Worm (Caenorhabditis elegans) whole organism, late embryonic: ENCODE data around the gene F20A1.4.

ENCODE experiments used
- C08G9.2 ChIP-seq: sonication (generic microtip); optimal IDR thresholded peaks from 2 replicates; lab custom pipeline; 2016; ENCODE audit warnings: mild to moderate bottlenecking, missing genetic modification characterization, moderate library complexity, missing compliant biosample characterization
- C38D4.7 ChIP-seq: fragments of 200-800 bp; sonication (Bioruptor generic); optimal IDR thresholded peaks from 2 replicates; lab custom pipeline; 2018; ENCODE audit warnings: mild to moderate bottlenecking, missing genetic modification characterization, moderate library complexity, missing compliant biosample characterization
- K09A11.1 ChIP-seq: sonication (generic microtip); optimal IDR thresholded peaks from 2 replicates; lab custom pipeline; 2017; ENCODE audit warnings: antibody characterized with exemption, mild to moderate bottlenecking, missing genetic modification characterization, missing compliant biosample characterization; ENCODE audit not compliant: insufficient read depth
- Y22D7AL.16 ChIP-seq: sonication (generic microtip); optimal IDR thresholded peaks from 2 replicates; lab custom pipeline; 2016; ENCODE audit warnings: missing genetic modification characterization, missing compliant biosample characterization
- ceh-14 ChIP-seq: sonication (generic microtip); optimal IDR thresholded peaks from 2 replicates; lab custom pipeline; 2016; ENCODE audit warnings: missing genotype, missing genetic modification characterization, missing compliant biosample characterization
- ceh-18 ChIP-seq: sonication (generic microtip); optimal IDR thresholded peaks from 2 replicates; lab custom pipeline; 2016; ENCODE audit warnings: missing genetic modification characterization, missing compliant biosample characterization
- ceh-19 ChIP-seq: fragments of 200-800 bp; sonication (Bioruptor generic); optimal IDR thresholded peaks from 2 replicates; lab custom pipeline; 2018; ENCODE audit warnings: mild to moderate bottlenecking, missing genetic modification characterization, missing compliant biosample characterization
- ceh-2 ChIP-seq: sonication (generic microtip); optimal IDR thresholded peaks from 2 replicates; lab custom pipeline; 2016; ENCODE audit warnings: missing genotype, missing genetic modification characterization, missing compliant biosample characterization
- ceh-22 ChIP-seq: sonication (generic microtip); optimal IDR thresholded peaks from 2 replicates; lab custom pipeline; 2017; ENCODE audit warnings: missing biosample characterization, missing genetic modification characterization
- ceh-24 ChIP-seq: sonication (generic microtip); optimal IDR thresholded peaks from 2 replicates; lab custom pipeline; 2016; ENCODE audit warnings: mild to moderate bottlenecking, missing genetic modification characterization, missing compliant biosample characterization
- ceh-31 ChIP-seq: sonication (generic microtip); optimal IDR thresholded peaks from 2 replicates; lab custom pipeline; 2016; ENCODE audit warnings: missing genetic modification characterization, missing compliant biosample characterization
- ceh-45 ChIP-seq: fragments of 200-800 bp; sonication (Bioruptor generic); IDR thresholded peaks from 2 replicates; pipeline ENCODE4 v1.3.6; 2022; ENCODE audit warnings: missing genetic modification reagents, missing genetic modification characterization, missing compliant biosample characterization
- elt-2 ChIP-seq: sonication (generic microtip); optimal IDR thresholded peaks from 2 replicates; lab custom pipeline; 2016; ENCODE audit warnings: missing genetic modification reagents, missing genetic modification characterization, missing compliant biosample characterization
- ets-4 ChIP-seq: sonication (generic microtip); optimal IDR thresholded peaks from 2 replicates; lab custom pipeline; 2016; ENCODE audit warnings: missing genetic modification characterization, missing compliant biosample characterization
- eyg-1 ChIP-seq: sonication (generic microtip); optimal IDR thresholded peaks from 2 replicates; lab custom pipeline; 2016; ENCODE audit warnings: missing genotype, missing genetic modification characterization, missing compliant biosample characterization
- hlh-15 ChIP-seq: sonication (generic microtip); optimal IDR thresholded peaks from 2 replicates; lab custom pipeline; 2016; ENCODE audit warnings: missing genetic modification characterization, missing compliant biosample characterization
- hlh-30 ChIP-seq: sonication (generic microtip); optimal IDR thresholded peaks from 2 replicates; lab custom pipeline; 2017; ENCODE audit warnings: antibody characterized with exemption, missing genetic modification characterization, missing compliant biosample characterization; ENCODE audit not compliant: insufficient read depth
- lim-6 ChIP-seq: sonication (generic microtip); optimal IDR thresholded peaks from 2 replicates; lab custom pipeline; 2016; ENCODE audit warnings: missing genetic modification characterization, missing compliant biosample characterization
- madf-2 ChIP-seq: sonication (generic microtip); optimal IDR thresholded peaks from 2 replicates; lab custom pipeline; 2017; ENCODE audit warnings: missing genetic modification characterization, missing compliant biosample characterization
- mec-3 ChIP-seq: sonication (generic microtip); optimal IDR thresholded peaks from 2 replicates; lab custom pipeline; 2016; ENCODE audit warnings: borderline replicate concordance, missing genetic modification characterization, missing compliant biosample characterization
- nfya-1 ChIP-seq: sonication (generic microtip); optimal IDR thresholded peaks from 2 replicates; lab custom pipeline; 2017; ENCODE audit warnings: missing genetic modification characterization, mild to moderate bottlenecking, missing compliant biosample characterization, antibody characterized with exemption, moderate library complexity
- nhr-11 ChIP-seq: fragments of 150-350 bp; optimal IDR thresholded peaks from 2 replicates; lab custom pipeline; 2014; ENCODE audit warnings: missing biosample characterization, missing genetic modification characterization
- odd-2 ChIP-seq: sonication (generic microtip); optimal IDR thresholded peaks from 2 replicates; lab custom pipeline; 2017; ENCODE audit warnings: antibody characterized with exemption, mild to moderate bottlenecking, missing genetic modification characterization, missing compliant biosample characterization
- pag-3 ChIP-seq: sonication (generic microtip); optimal IDR thresholded peaks from 2 replicates; lab custom pipeline; 2016; ENCODE audit warnings: missing compliant biosample characterization, missing genetic modification characterization, borderline replicate concordance
- pha-4 ChIP-seq: fragments of 150-350 bp; optimal IDR thresholded peaks from 2 replicates; lab custom pipeline; 2018; ENCODE audit warnings: missing biosample characterization, missing genetic modification reagents, missing genetic modification characterization
- pqm-1 ChIP-seq: sonication (generic microtip); optimal IDR thresholded peaks from 2 replicates; lab custom pipeline; 2016; ENCODE audit warnings: missing genetic modification characterization, missing compliant biosample characterization
- pros-1 ChIP-seq: fragments of 150-350 bp; optimal IDR thresholded peaks from 2 replicates; lab custom pipeline; 2014; ENCODE audit warnings: missing biosample characterization, missing genetic modification reagents, missing genetic modification characterization
- rnt-1 ChIP-seq: sonication (generic microtip); optimal IDR thresholded peaks from 2 replicates; lab custom pipeline; 2016; ENCODE audit warnings: missing genetic modification characterization, missing compliant biosample characterization
- sdc-2 ChIP-seq: sonication (generic microtip); optimal IDR thresholded peaks from 2 replicates; lab custom pipeline; 2016; ENCODE audit warnings: missing genotype, missing genetic modification characterization, missing compliant biosample characterization
- sox-4 ChIP-seq: sonication (generic microtip); optimal IDR thresholded peaks from 2 replicates; lab custom pipeline; 2017; ENCODE audit warnings: mild to moderate bottlenecking, missing genetic modification characterization, inconsistent platforms, missing compliant biosample characterization
- unc-55 ChIP-seq: sonication (generic microtip); optimal IDR thresholded peaks from 2 replicates; lab custom pipeline; 2017; ENCODE audit warnings: missing biosample characterization, missing genetic modification reagents, missing genetic modification characterization

Gene F20A1.4

DNA sequence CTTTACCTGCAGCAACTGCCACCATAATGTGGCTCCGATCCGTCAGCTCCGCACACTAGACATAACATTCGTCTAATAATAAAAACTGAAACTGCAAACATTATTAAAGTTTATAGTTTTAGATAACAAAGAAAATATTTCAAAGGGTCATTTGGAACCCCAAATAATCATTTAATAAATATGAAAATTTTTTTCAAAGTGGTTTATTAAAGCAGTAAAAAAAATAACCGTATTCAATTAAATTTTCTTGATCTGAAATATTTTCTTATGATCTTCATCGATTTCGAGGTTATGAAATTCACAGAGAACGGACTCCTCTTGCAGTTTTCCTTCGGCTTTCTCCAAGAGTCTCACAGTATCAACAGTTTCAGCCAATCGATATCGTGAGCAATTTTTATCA is 35.7 kb downstream of the F20A1.4 start, which contains the start of gene nhr-163:
Gene nhr-163, minus strand, starts transcription at position 101 of the 400 bp plus-strand sequence.
- no peak for TF ChIP-seq sdc-2 (tag; lab: Kevin White, UChicago)
- TF ChIP-seq lim-6 (tag; lab: Kevin White, UChicago): no peak
- TF ChIP-seq sox-4 (tag; lab: Kevin White, UChicago): no peak
- TF ChIP-seq mec-3 (tag; lab: Kevin White, UChicago): no peak
- no peak for TF ChIP-seq pha-4
- TF ChIP-seq madf-2 (tag; lab: Kevin White, UChicago): no peak
- TF ChIP-seq C08G9.2 (tag; lab: Kevin White, UChicago): no peak
- no peak for TF ChIP-seq ceh-14 (tag; lab: Kevin White, UChicago)
- no peak for TF ChIP-seq ets-4
- no peak for TF ChIP-seq pag-3 (tag; lab: Kevin White, UChicago)

DNA sequence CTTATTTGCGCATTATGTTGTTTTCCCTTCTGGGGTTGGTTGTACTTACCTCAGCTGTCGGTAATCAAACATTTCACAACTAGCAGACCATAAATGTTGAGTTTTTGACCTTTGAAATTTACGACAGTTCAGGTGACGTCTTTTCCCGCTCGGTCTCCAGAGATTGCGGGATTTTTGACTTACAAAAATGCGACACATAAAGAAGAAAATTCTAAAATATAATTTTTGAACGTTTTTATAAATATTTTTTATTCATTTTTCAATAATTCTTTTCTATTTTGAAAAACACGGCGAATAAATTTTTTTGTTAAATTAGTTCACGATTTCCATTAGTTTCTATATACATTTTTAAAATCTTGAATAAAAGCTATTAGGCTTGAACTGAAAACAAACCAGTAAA is 38.9 kb downstream of the F20A1.4 start, which contains the start of gene nhr-161:
Gene nhr-161, minus strand, starts transcription at position 101 of the 400 bp plus-strand sequence.
- TF ChIP-seq eyg-1 (tag; lab: Kevin White, UChicago) (no peak), ceh-22 (no peak), elt-2 (tag; lab: Kevin White, UChicago) (no peak), C38D4.7 (GFP tag; lab: Kevin White, UChicago) (no peak), pag-3 (tag; lab: Kevin White, UChicago) (no peak), ceh-2 (tag; lab: Kevin White, UChicago) (no peak)

DNA sequence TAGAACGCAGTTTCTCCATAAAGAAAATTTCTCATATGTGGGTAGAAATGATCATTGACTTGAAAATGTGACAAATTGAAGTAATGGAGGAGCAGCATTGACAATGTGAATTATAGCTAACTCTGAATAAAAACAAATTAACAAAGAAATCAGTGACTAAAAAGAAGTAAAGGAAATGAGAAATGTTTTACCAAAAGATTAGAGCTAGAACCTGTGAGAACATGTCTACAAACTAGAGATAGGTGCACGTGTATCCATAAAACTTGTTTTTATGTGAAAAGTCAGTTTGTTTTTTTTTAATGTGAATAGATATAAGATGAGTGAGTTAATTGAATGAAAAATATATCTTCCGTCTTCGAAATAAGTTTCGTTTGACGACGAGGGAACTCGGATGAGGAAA is 42.7 kb downstream of the F20A1.4 start, which contains the start of gene sre-12:
Gene sre-12, minus strand, starts transcription at position 101 of the 400 bp plus-strand sequence.
- TF ChIP-seq nfya-1 (tag; lab: Kevin White, UChicago): no peak
- no peak for TF ChIP-seq hlh-15 (tag; lab: Kevin White, UChicago)
- TF ChIP-seq sox-4 (tag; lab: Kevin White, UChicago): no peak
- TF ChIP-seq, all 69 proteins: peak for 0

DNA sequence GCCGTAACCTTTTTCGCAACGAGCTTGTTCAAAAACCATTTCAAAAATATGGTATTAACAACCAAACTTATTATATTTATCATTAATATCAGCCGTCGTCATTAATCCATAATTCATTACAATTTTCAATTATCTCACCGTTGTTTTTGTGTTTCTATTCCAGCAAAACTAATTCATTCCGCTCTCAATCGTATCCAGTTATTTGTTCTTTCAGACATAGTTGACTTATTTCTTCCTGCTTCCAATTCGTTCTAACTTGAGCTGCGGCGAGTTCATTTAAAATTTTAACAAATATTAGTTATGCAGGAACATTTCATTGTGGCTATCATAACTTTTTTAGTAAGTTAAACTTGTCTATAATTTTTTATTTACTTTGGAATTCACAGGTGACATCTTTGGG is 45.6 kb downstream of the F20A1.4 start, which contains the start of gene srx-16:
Gene srx-16, plus strand, starts transcription at position 301 of the 400 bp plus-strand sequence.
- TF ChIP-seq rnt-1 (no peak), nfya-1 (tag; lab: Kevin White, UChicago) (no peak), Y22D7AL.16 (tag; lab: Kevin White, UChicago) (no peak), odd-2 (tag; lab: Kevin White, UChicago) (no peak)
- TF ChIP-seq, all 69 proteins: peak for 0

DNA sequence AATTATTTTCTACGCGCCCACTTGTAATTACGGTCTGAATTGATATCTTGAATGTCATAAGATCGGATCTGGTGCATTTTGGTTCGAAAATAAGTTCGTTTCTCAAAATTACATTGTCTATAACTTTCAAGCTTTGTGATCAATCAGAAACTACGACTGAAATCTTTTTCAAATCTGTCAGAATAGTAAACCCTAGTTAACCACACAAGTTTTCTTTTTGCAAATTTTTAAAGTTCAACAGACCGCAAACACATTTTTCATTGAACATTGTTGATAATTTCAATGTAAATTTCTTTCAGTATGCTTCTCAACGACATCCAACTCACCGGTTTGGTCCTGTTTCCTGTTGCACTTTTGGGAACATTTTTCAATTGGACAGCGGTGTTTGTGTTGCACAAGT is 50.1 kb downstream of the F20A1.4 start, which contains the start of gene srx-59:
Gene srx-59, plus strand, starts transcription at position 301 of the 400 bp plus-strand sequence.
- TF ChIP-seq ceh-22 (no peak), elt-2 (tag; lab: Kevin White, UChicago) (no peak), ceh-24 (tag; lab: Kevin White, UChicago) (no peak), pqm-1 (tag; lab: Kevin White, UChicago) (no peak), ceh-18 (no peak), sdc-2 (tag; lab: Kevin White, UChicago) (no peak), nhr-11 (tag; lab: Kevin White, UChicago) (no peak), sox-4 (tag; lab: Kevin White, UChicago) (no peak)
- TF ChIP-seq, all 69 proteins: peak for 0

DNA sequence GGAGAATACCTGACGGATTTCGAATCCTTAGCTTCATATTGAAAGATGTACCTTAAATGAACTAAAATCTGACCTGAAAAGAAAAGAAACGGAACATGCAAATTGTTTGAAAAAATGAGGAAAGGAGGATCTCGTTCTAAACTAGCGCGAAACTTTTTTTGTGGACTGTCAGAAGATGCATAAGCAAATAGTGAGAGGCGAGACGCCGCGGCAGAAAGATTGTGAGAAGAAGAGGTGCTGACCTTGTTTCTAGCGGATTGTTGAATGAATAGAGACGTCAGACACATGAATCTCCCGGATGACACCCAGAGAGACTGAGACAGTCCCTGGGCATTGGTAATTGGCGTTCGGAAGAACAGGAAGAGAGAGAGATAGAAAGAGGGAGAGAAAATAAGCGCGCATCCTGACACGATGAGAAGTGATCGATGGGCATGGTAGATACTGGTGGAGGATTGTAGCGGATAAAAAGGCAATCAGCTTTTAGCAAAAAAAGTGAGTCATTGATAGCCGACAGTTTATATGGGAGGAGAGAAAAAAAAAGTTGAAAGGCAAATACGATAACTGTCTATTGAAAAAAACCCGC is 51.6 kb downstream of the F20A1.4 start, which contains the start of gene ptr-15:
Gene ptr-15, minus strand, starts transcription at position 51 of the 583 bp plus-strand sequence.
- TF ChIP-seq ceh-2 (tag; lab: Kevin White, UChicago) (no peak), ceh-19 (no peak), madf-2 (tag; lab: Kevin White, UChicago) (no peak), ceh-45 (no peak), nfya-1 (tag; lab: Kevin White, UChicago) (peak; percentile 11), pros-1 (tag; lab: Kevin White, UChicago) (peak; percentile 57), ceh-31 (tag; lab: Kevin White, UChicago) (no peak), K09A11.1 (tag; lab: Kevin White, UChicago) (no peak), unc-55 (peak; percentile 30), hlh-30 (tag; lab: Kevin White, UChicago) (no peak)
